Worm (Caenorhabditis elegans) whole organism, young adult: Measurements from ENCODE around the gene try-11.

Source experiments
- him-1 ChIP-seq: sonication (generic microtip); optimal IDR thresholded peaks from 2 replicates; lab custom pipeline; 2016; ENCODE audit warnings: missing genotype, missing genetic modification reagents, missing genetic modification characterization, missing compliant biosample characterization
- nhr-120 ChIP-seq: fragments of 200-800 bp; sonication (Bioruptor generic); IDR thresholded peaks from 2 replicates; pipeline ENCODE4 v1.3.6; 2022; ENCODE audit warnings: missing genetic modification characterization, missing compliant biosample characterization
- zim-3 ChIP-seq: sonication (generic microtip); optimal IDR thresholded peaks from 2 replicates; lab custom pipeline; 2017; ENCODE audit warnings: mild to moderate bottlenecking, missing genetic modification characterization, moderate library complexity, missing compliant biosample characterization

Gene try-11

ce11 chrV:7501194-7501593 lies 49.7 kb downstream of the try-11 start:
- TF ChIP-seq him-1 (tag; lab: Kevin White, UChicago) (no peak), nhr-120 (GFP tag; lab: Robert Waterston, UW) (no peak), zim-3 (tag; lab: Kevin White, UChicago) (no peak)
